Worm (Caenorhabditis elegans) whole organism, L2 larva: ENCODE measurements around the gene T23D5.8.
"Not testable (repeated sequence)": the region's sequence is repeated elsewhere in the genome, so short reads cannot be mapped to it uniquely, and the experiment has no call there.

Experiments
- alr-1 ChIP-seq: fragments of 150-350 bp; optimal IDR thresholded peaks from 2 replicates; lab custom pipeline; 2014; ENCODE audit warnings: missing biosample characterization, missing genetic modification characterization
- egl-27 ChIP-seq: sonication (generic microtip); optimal IDR thresholded peaks from 3 replicates; lab custom pipeline; 2017; ENCODE audit warnings: missing biosample characterization, missing genetic modification reagents, missing genetic modification characterization
- lin-39 ChIP-seq: fragments of 150-350 bp; optimal IDR thresholded peaks from 2 replicates; lab custom pipeline; 2014; ENCODE audit warnings: missing biosample characterization, missing genetic modification reagents, missing genetic modification characterization
- mbf-1 ChIP-seq: sonication (generic microtip); optimal IDR thresholded peaks from 2 replicates; lab custom pipeline; 2017; ENCODE audit warnings: missing biosample characterization, missing genetic modification characterization
- mdl-1 ChIP-seq, 2 experiments: fragments of 150-350 bp in 1 of 2; sonication (generic microtip) in 1 of 2; optimal IDR thresholded peaks; 2 replicates each; lab custom pipeline; 2017; ENCODE audit warnings: missing biosample characterization in 2 of 2, missing genetic modification characterization in 2 of 2
- nhr-12 ChIP-seq: fragments of 150-350 bp; optimal IDR thresholded peaks from 2 replicates; lab custom pipeline; 2014; ENCODE audit warnings: missing biosample characterization, missing genetic modification characterization
- nhr-6 ChIP-seq: fragments of 150-350 bp; optimal IDR thresholded peaks from 2 replicates; lab custom pipeline; 2014; ENCODE audit warnings: missing biosample characterization, missing genetic modification characterization
- nhr-77 ChIP-seq: fragments of 150-350 bp; optimal IDR thresholded peaks from 2 replicates; lab custom pipeline; 2014; ENCODE audit warnings: missing biosample characterization, missing genetic modification characterization
- snpc-4 ChIP-seq: fragments of 150-350 bp; optimal IDR thresholded peaks from 2 replicates; lab custom pipeline; 2014; ENCODE audit warnings: missing biosample characterization, missing genetic modification characterization
- ztf-4 ChIP-seq: fragments of 150-350 bp; optimal IDR thresholded peaks from 2 replicates; lab custom pipeline; 2014; ENCODE audit warnings: missing biosample characterization, missing genetic modification characterization

DNA sequence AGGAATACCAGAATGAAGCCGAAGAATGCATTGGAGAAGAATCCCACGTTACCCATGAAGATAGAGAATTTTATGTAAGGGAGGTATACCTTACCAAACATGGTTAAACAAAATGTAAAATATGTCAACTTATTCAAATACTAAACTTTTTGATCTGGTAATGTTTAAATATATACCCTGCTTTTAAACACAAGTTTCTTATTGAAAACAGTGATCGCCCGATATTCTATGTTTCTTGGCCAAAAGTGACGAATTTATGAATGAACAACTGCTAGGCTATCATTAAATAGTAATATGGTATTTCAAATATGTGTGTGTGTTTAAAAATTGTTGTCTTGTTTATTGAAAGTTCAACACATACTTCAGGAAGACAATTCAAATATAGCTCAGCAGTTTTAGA lies at the start of gene T23D5.8:
- not testable (repeated sequence) for TF ChIP-seq mbf-1 (tag; lab: Kevin White, UChicago); alr-1 (tag; lab: Kevin White, UChicago); mdl-1 (tag; optimal IDR thresholded peaks at IDR 0.05; lab: Kevin White, UChicago); nhr-12 (tag; lab: Kevin White, UChicago); lin-39 (tag; lab: Kevin White, UChicago); ztf-4 (tag; lab: Kevin White, UChicago); nhr-6; egl-27; nhr-77 (tag; lab: Kevin White, UChicago); snpc-4 (tag; lab: Kevin White, UChicago)
